Worm (Caenorhabditis elegans): ENCODE results near the gene mdt-27.

- TF ChIP-seq med-1 (GFP tag; optimal IDR thresholded peaks at IDR 0.05; ENCODE audit: insufficient read depth), result no peak
- no peak for TF ChIP-seq ztf-29 (GFP tag; IDR thresholded peaks at IDR 0.05)
Observed at ce11 chrV:9166306-9166705, 47.1 kb downstream of the mdt-27 start.

Measured in whole organism, midembryonic.